Fruit fly (Drosophila melanogaster): ENCODE measurements around the gene CG17721.

CG17721 gene

DNA sequence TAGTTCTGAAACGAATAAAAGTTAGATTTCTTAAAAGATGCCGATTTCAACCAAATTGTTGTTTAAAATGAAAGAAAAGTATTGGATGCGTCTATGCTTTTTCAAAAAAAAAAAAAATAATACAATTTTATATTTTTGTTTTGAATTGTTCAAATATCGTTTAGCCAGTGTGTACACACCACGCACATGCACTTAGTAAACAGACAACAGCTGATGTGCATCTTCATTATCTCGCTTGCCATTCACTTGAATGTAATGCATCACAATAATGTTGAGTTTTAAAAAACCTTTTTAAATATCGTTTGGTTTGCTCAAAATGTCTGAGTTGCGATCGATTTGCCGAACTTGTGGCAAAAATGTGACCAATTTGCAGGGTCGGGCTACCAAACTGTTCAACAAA, 1.1 kb downstream of the CG17721 start, which contains the start of gene CG31441 (continued):
- TF ChIP-seq z (GFP tag; IDR thresholded peaks at IDR 0.05) (no peak), CG17568 (GFP tag; optimal IDR thresholded peaks at IDR 0.05) (no peak), mam (GFP tag; optimal IDR thresholded peaks at IDR 0.05) (no peak), CG1233 (GFP tag; optimal IDR thresholded peaks at IDR 0.05) (no peak), fd96Cb (tag; optimal IDR thresholded peaks at IDR 0.05) (no peak), sima (GFP tag; optimal IDR thresholded peaks at IDR 0.05) (no peak), Xrp1 (GFP tag; IDR thresholded peaks at IDR 0.05) (no peak), ash1 (GFP tag; optimal IDR thresholded peaks at IDR 0.05) (no peak), Abd-B (GFP tag; optimal IDR thresholded peaks at IDR 0.05) (no peak), danr (GFP tag; IDR thresholded peaks at IDR 0.05) (no peak), CG2120 (GFP tag; optimal IDR thresholded peaks at IDR 0.05) (no peak), Meics (GFP tag; optimal IDR thresholded peaks at IDR 0.05) (no peak), Oli (tag; optimal IDR thresholded peaks at IDR 0.05) (no peak), jigr1 (GFP tag; IDR thresholded peaks at IDR 0.05) (no peak), CG1603 (tag; optimal IDR thresholded peaks at IDR 0.05) (peak; percentile 34), Kr (GFP tag; optimal IDR thresholded peaks at IDR 0.05) (no peak), CG2199 (GFP tag; IDR thresholded peaks at IDR 0.05) (no peak), CG12942 (GFP tag; optimal IDR thresholded peaks at IDR 0.05) (no peak), slou (GFP tag; optimal IDR thresholded peaks at IDR 0.05) (no peak), Lhr (GFP tag; optimal IDR thresholded peaks at IDR 0.05) (peak; percentile 6), CG6791 (GFP tag; IDR thresholded peaks at IDR 0.05; ENCODE audit: partially characterized antibody) (no peak), HmgZ (tag; optimal IDR thresholded peaks at IDR 0.05) (peak; percentile 38), hbn (GFP tag; IDR thresholded peaks at IDR 0.05; ENCODE audit: partially characterized antibody) (peak; percentile 63), CG14050 (GFP tag; IDR thresholded peaks at IDR 0.05) (no peak), CG5953 (GFP tag; IDR thresholded peaks at IDR 0.05) (no peak), Asciz (GFP tag; optimal IDR thresholded peaks at IDR 0.05) (no peak), CG15514 (GFP tag; optimal IDR thresholded peaks at IDR 0.05) (no peak), CG7839 (tag; optimal IDR thresholded peaks at IDR 0.05) (no peak), CG10366 (GFP tag; IDR thresholded peaks at IDR 0.05) (no peak), Doc3 (GFP tag; IDR thresholded peaks at IDR 0.05; ENCODE audit: partially characterized antibody) (peak; percentile 56; the same call in 1 of the 3 replicates), ATbp (GFP tag; optimal IDR thresholded peaks at IDR 0.05) (no peak), grn (GFP tag; optimal IDR thresholded peaks at IDR 0.05) (no peak), fu2 (GFP tag; optimal IDR thresholded peaks at IDR 0.05) (no peak), cato (GFP tag; optimal IDR thresholded peaks at IDR 0.05; ENCODE audit: borderline replicate concordance) (no peak), org-1 (GFP tag; optimal IDR thresholded peaks at IDR 0.05) (no peak), CG10147 (GFP tag; optimal IDR thresholded peaks at IDR 0.05) (no peak), CG6765 (GFP tag; optimal IDR thresholded peaks at IDR 0.05) (no peak), GATAe (GFP tag; conservative IDR thresholded peaks at IDR 0.05) (no peak), C15 (GFP tag; IDR thresholded peaks at IDR 0.05) (no peak), NK7.1 (GFP tag; optimal IDR thresholded peaks at IDR 0.05) (no peak), CG14710 (tag; optimal IDR thresholded peaks at IDR 0.05) (peak; percentile 99), Bgb (GFP tag; IDR thresholded peaks at IDR 0.05; ENCODE audit: partially characterized antibody) (0 out of 2 replicates have a peak, but pooled peaks have one; percentile 24), CG14441 (GFP tag; IDR thresholded peaks at IDR 0.05) (no peak), chinmo (GFP tag; IDR thresholded peaks at IDR 0.05; ENCODE audit: partially characterized antibody) (0 out of 4 replicates have a peak, but pooled peaks have one; percentile 62)
